Worm (Caenorhabditis elegans): ENCODE data around the gene F58A3.3.

Gene F58A3.3

ce11 chrX:11031047-11031695 lies 18.7 kb downstream of the F58A3.3 start (continued):
- TF ChIP-seq F37B4.10 (GFP tag; IDR thresholded peaks at IDR 0.05) (0 out of 2 replicates have a peak, but pooled peaks have one; percentile 22), bed-2 (GFP tag; IDR thresholded peaks at IDR 0.05) (no peak), dox-1 (GFP tag; IDR thresholded peaks at IDR 0.05) (peak; percentile 90), mel-28 (tag; optimal IDR thresholded peaks at IDR 0.05; ENCODE audit: borderline replicate concordance) (no peak), ceh-91 (GFP tag; IDR thresholded peaks at IDR 0.05) (no peak), him-1 (tag; optimal IDR thresholded peaks at IDR 0.05) (no peak), sea-2 (GFP tag; IDR thresholded peaks at IDR 0.05) (no peak), zim-3 (tag; optimal IDR thresholded peaks at IDR 0.05) (no peak), C17E4.6 (GFP tag; IDR thresholded peaks at IDR 0.05) (no peak), unc-62 (GFP tag; optimal IDR thresholded peaks at IDR 0.05) (no peak), B0019.2 (GFP tag; conservative IDR thresholded peaks at IDR 0.05) (no peak), rpc-1 (optimal IDR thresholded peaks at IDR 0.05) (no peak), rpc-1 (tag; optimal IDR thresholded peaks at IDR 0.05) (no peak), tlf-1 (GFP tag; optimal IDR thresholded peaks at IDR 0.05) (no peak), nhr-80 (tag; optimal IDR thresholded peaks at IDR 0.05) (peak; percentile 78), nhr-179 (tag; optimal IDR thresholded peaks at IDR 0.05) (no peak), dpl-1 (GFP tag; optimal IDR thresholded peaks at IDR 0.05) (no peak), nhr-90 (tag; optimal IDR thresholded peaks at IDR 0.05) (no peak), hlh-26 (GFP tag; conservative IDR thresholded peaks at IDR 0.05) (no peak), Y79H2A.3 (GFP tag; conservative IDR thresholded peaks at IDR 0.05) (no peak), K11D2.4 (GFP tag; IDR thresholded peaks at IDR 0.05) (no peak), attf-5 (GFP tag; optimal IDR thresholded peaks at IDR 0.05) (peak; percentile 81), lsy-27 (tag; optimal IDR thresholded peaks at IDR 0.05; ENCODE audit: borderline replicate concordance, insufficient read depth) (no peak), F57A8.1 (GFP tag; optimal IDR thresholded peaks at IDR 0.05) (peak; percentile 9), egl-44 (GFP tag; IDR thresholded peaks at IDR 0.05) (no peak), ceh-58 (GFP tag; IDR thresholded peaks at IDR 0.05) (no peak), madf-3 (GFP tag; IDR thresholded peaks at IDR 0.05) (no peak), madf-10 (tag; optimal IDR thresholded peaks at IDR 0.05) (peak; percentile 62), F57C9.4 (tag; optimal IDR thresholded peaks at IDR 0.05) (no peak), mcd-1 (GFP tag; IDR thresholded peaks at IDR 0.05) (peak; percentile 72), ekl-4 (GFP tag; IDR thresholded peaks at IDR 0.05) (peak; percentile 75), C06A6.2 (GFP tag; conservative IDR thresholded peaks at IDR 0.05) (peak; percentile 51; the same call in 1 of the 2 replicates), pbrm-1 (GFP tag; IDR thresholded peaks at IDR 0.05) (peak; percentile 63), F33H1.4 (GFP tag; IDR thresholded peaks at IDR 0.05) (no peak), cebp-2 (GFP tag; IDR thresholded peaks at IDR 0.05) (no peak), madf-8 (GFP tag; conservative IDR thresholded peaks at IDR 0.05) (no peak), sdz-38 (tag; optimal IDR thresholded peaks at IDR 0.05) (no peak), Y67H2A.10 (GFP tag; conservative IDR thresholded peaks at IDR 0.05) (no peak), chd-7 (tag; optimal IDR thresholded peaks at IDR 0.05) (peak; percentile 43), let-607 (tag; optimal IDR thresholded peaks at IDR 0.05) (peak; percentile 52 to 80), atf-7 (tag; optimal IDR thresholded peaks at IDR 0.05) (peak; percentile 73), F49E8.2 (tag; optimal IDR thresholded peaks at IDR 0.05; ENCODE audit: insufficient read depth) (no peak), ztf-25 (GFP tag; IDR thresholded peaks at IDR 0.05) (0 out of 2 replicates have a peak, but pooled peaks have one; percentile 2), fkh-3 (tag; optimal IDR thresholded peaks at IDR 0.05) (no peak), akir-1 (GFP tag; optimal IDR thresholded peaks at IDR 0.05) (peak; percentile 57), ceh-40 (GFP tag; IDR thresholded peaks at IDR 0.05) (no peak), unc-130 (GFP tag; optimal IDR thresholded peaks at IDR 0.05) (no peak), attf-3 (GFP tag; conservative IDR thresholded peaks at IDR 0.05) (no peak; the same call in 1 of the 2 replicates), hrde-1 (tag; optimal IDR thresholded peaks at IDR 0.05; ENCODE audit: borderline replicate concordance) (no peak)
